Fruit fly (Drosophila melanogaster) whole organism: ENCODE results near the gene CycY.

ENCODE experiments used
- CG8478 ChIP-seq: fragments of >200 bp; optimal IDR thresholded peaks from 2 replicates; lab custom pipeline; 2018; ENCODE audit warnings: inconsistent platforms
- Dll ChIP-seq: fragments of >200 bp; optimal IDR thresholded peaks from 2 replicates; lab custom pipeline; 2017
- EcR ChIP-seq, 2 experiments: fragments of >200 bp; optimal IDR thresholded peaks; 2 replicates each; lab custom pipeline; 2017; ENCODE audit warnings: missing biosample characterization in 2 of 2, missing genetic modification characterization in 2 of 2, missing genetic modification reagents in 2 of 2
- usp ChIP-seq: fragments of >200 bp; optimal IDR thresholded peaks from 2 replicates; lab custom pipeline; 2017; ENCODE audit warnings: missing biosample characterization, missing genetic modification characterization, mixed read lengths

DNA sequence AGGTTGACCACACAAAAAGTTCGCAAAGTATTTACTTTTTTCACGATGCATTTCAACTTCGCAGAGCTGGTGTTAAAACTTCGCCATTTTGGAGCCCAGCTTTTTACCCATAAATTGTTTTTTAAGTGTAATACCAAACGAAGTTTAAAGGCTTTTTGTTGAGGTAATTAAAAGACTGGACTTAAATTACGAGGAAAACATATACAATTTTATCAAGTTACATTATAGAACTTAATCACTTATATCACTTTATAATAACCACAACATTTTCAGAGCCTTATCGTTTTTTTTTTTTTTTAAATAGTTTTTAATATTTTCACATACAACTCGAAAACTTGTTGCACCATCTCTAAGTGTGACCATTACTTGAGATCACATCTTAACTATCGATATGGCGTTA lies 25.5 kb downstream of the CycY start, which contains the start of gene CG14931:
- no peak for TF ChIP-seq usp (GFP tag; lab: Kevin White, UChicago)
- no peak for TF ChIP-seq EcR (GFP tag; optimal IDR thresholded peaks at IDR 0.05; lab: Kevin White, UChicago)
- TF ChIP-seq Dll (lab: Kevin White, UChicago), result no peak
- TF ChIP-seq CG8478 (lab: Kevin White, UChicago), result no peak
